Fruit fly (Drosophila melanogaster): ENCODE data around the gene CG43391.

Gene CG43391

DNA sequence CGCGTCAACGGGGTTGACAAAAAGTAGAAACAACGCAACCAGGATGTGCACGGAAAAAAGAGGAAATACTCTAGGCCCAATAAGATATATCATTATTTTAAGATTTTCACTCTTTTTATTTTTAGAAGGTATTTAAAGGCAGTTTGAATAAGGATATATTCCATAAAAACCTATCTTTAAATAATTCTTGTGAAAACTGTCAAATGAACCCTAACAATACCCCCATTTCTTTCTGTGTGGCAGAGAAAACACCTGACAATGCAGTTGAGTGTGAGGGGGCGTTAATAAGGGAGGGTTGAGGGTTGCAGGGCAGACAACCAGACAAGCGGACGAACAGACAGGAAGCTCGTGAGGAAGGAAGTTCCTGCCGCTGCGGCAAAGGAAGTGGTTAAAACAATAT is 28.9 kb downstream of the CG43391 start (continued):
- TF ChIP-seq CG11696 (GFP tag; IDR thresholded peaks at IDR 0.05) = no peak
- 0 out of 2 replicates have a peak, but pooled peaks have one; percentile 9 for TF ChIP-seq ttk (GFP tag; IDR thresholded peaks at IDR 0.05)
- no peak for TF ChIP-seq ara (GFP tag; IDR thresholded peaks at IDR 0.05)
- 0 out of 2 replicates have a peak, but pooled peaks have one; percentile 29 for TF ChIP-seq slbo (GFP tag; IDR thresholded peaks at IDR 0.05)
- TF ChIP-seq CG7372 (GFP tag; IDR thresholded peaks at IDR 0.05) = 0 out of 2 replicates have a peak, but pooled peaks have one; percentile 12
- TF ChIP-seq Sry-δ (GFP tag; optimal IDR thresholded peaks at IDR 0.05) = no peak
- peak; percentile 76 for TF ChIP-seq Med (GFP tag)
- TF ChIP-seq Ptx1 (GFP tag; IDR thresholded peaks at IDR 0.05) = peak; percentile 39; the same call in 1 of the 2 replicates
- TF ChIP-seq CG17829 (tag; optimal IDR thresholded peaks at IDR 0.05) = peak; percentile 55
- TF ChIP-seq CG15011 (GFP tag; optimal IDR thresholded peaks at IDR 0.05) = no peak
- TF ChIP-seq gt (GFP tag; IDR thresholded peaks at IDR 0.05) = no peak
- no peak for TF ChIP-seq CG1024 (GFP tag; IDR thresholded peaks at IDR 0.05)
- peak; percentile 52 for TF ChIP-seq CG12391 (tag; optimal IDR thresholded peaks at IDR 0.05)
- peak; percentile 10 for TF ChIP-seq pnt (GFP tag; optimal IDR thresholded peaks at IDR 0.05)
- TF ChIP-seq Meics (GFP tag; optimal IDR thresholded peaks at IDR 0.05) = no peak
- no peak for TF ChIP-seq abd-A (tag; optimal IDR thresholded peaks at IDR 0.05)
- peak; percentile 75 for TF ChIP-seq dmrt11E (tag; optimal IDR thresholded peaks at IDR 0.05)
- no peak for TF ChIP-seq CG5953 (GFP tag; IDR thresholded peaks at IDR 0.05)
- no peak for TF ChIP-seq CG2120 (GFP tag; optimal IDR thresholded peaks at IDR 0.05)
- TF ChIP-seq CG3995 (GFP tag; optimal IDR thresholded peaks at IDR 0.05) = no peak
- no peak for TF ChIP-seq CG14667 (GFP tag; IDR thresholded peaks at IDR 0.05)
- TF ChIP-seq ap (GFP tag; IDR thresholded peaks at IDR 0.05) = no peak
- TF ChIP-seq CG17612 (GFP tag; IDR thresholded peaks at IDR 0.05) = no peak
- peak; percentile 87 for TF ChIP-seq sens (GFP tag)
- TF ChIP-seq Chrac-16 (GFP tag; optimal IDR thresholded peaks at IDR 0.05) = peak; percentile 45
- TF ChIP-seq CG6654 (GFP tag; optimal IDR thresholded peaks at IDR 0.05) = no peak
- no peak for TF ChIP-seq CG2875 (GFP tag; optimal IDR thresholded peaks at IDR 0.05)
- peak; percentile 42 for TF ChIP-seq CG4820 (GFP tag; optimal IDR thresholded peaks at IDR 0.05)
- no peak for TF ChIP-seq Dip2 (GFP tag; IDR thresholded peaks at IDR 0.05)
- TF ChIP-seq CG2199 (GFP tag; IDR thresholded peaks at IDR 0.05) = no peak
- TF ChIP-seq CG1603 (tag; optimal IDR thresholded peaks at IDR 0.05) = peak; percentile 26
- TF ChIP-seq CG2678 (tag; optimal IDR thresholded peaks at IDR 0.05) = peak; percentile 46
- TF ChIP-seq Lpt (GFP tag; optimal IDR thresholded peaks at IDR 0.05) = no peak
- TF ChIP-seq Ets65A (GFP tag) = peak; percentile 82
- TF ChIP-seq CG4360 (GFP tag; IDR thresholded peaks at IDR 0.05) = no peak
- TF ChIP-seq CG13424 (tag; optimal IDR thresholded peaks at IDR 0.05) = peak; percentile 42
- no peak for TF ChIP-seq Oaz (GFP tag; IDR thresholded peaks at IDR 0.05)
- TF ChIP-seq CG31441 (GFP tag; IDR thresholded peaks at IDR 0.05) = 0 out of 2 replicates have a peak, but pooled peaks have one; percentile 46
- no peak for TF ChIP-seq gsb (GFP tag; IDR thresholded peaks at IDR 0.05)
- no peak for TF ChIP-seq h (optimal IDR thresholded peaks at IDR 0.05)
- TF ChIP-seq Ada2b (GFP tag; IDR thresholded peaks at IDR 0.05) = peak; percentile 26; the same call in 1 of the 2 replicates
- TF ChIP-seq CG10209 (GFP tag; optimal IDR thresholded peaks at IDR 0.05) = no peak
- 0 out of 3 replicates have a peak, but pooled peaks have one; percentile 35 for TF ChIP-seq CG11695 (GFP tag; IDR thresholded peaks at IDR 0.05)
- TF ChIP-seq ac (GFP tag; optimal IDR thresholded peaks at IDR 0.05) = peak; percentile 46
- no peak for TF ChIP-seq sima (GFP tag; optimal IDR thresholded peaks at IDR 0.05)
- peak; percentile 29; the same call in 1 of the 3 replicates for TF ChIP-seq CG34422 (GFP tag; IDR thresholded peaks at IDR 0.05)
- no peak for TF ChIP-seq en (GFP tag; optimal IDR thresholded peaks at IDR 0.05)
- no peak for TF ChIP-seq pb (GFP tag; optimal IDR thresholded peaks at IDR 0.05)
- no peak for TF ChIP-seq cwo (GFP tag; optimal IDR thresholded peaks at IDR 0.05)
- peak; percentile 16 for TF ChIP-seq lab (GFP tag; optimal IDR thresholded peaks at IDR 0.05)
- TF ChIP-seq CG3065 (GFP tag; optimal IDR thresholded peaks at IDR 0.05) = no peak
- no peak for TF ChIP-seq CG18011 (GFP tag; optimal IDR thresholded peaks at IDR 0.05)
- no peak for TF ChIP-seq z (GFP tag; IDR thresholded peaks at IDR 0.05)
